Fruit fly (Drosophila melanogaster) whole organism, embryonic: ENCODE results near the gene CG12546.
A peak's percentile ranks its signal among the peaks of the same experiment; 100 is the strongest.

Experiments used
- Bgb ChIP-seq: fragments of 200-800 bp; sonication (Bioruptor generic); IDR thresholded peaks from 2 replicates; pipeline ENCODE4 v1.3.6; 2022; ENCODE audit warnings: missing biosample characterization, missing genetic modification characterization; ENCODE audit not compliant: partially characterized antibody
- CG10565 ChIP-seq: fragments of 200-800 bp; sonication (Bioruptor generic); optimal IDR thresholded peaks from 3 replicates; lab custom pipeline; 2016; ENCODE audit warnings: missing biosample characterization, mild to moderate bottlenecking, missing genetic modification characterization
- CG13296 ChIP-seq: fragments of 200-800 bp; sonication (Bioruptor generic); optimal IDR thresholded peaks from 3 replicates; lab custom pipeline; 2018; ENCODE audit warnings: missing biosample characterization, mild to moderate bottlenecking, missing genetic modification characterization
- CG14667 ChIP-seq: fragments of 200-800 bp; sonication (Bioruptor generic); IDR thresholded peaks from 2 replicates; pipeline ENCODE4 v1.3.6; 2022; ENCODE audit warnings: missing biosample characterization, missing genetic modification characterization
- CG14860 ChIP-seq: fragments of 200-800 bp; sonication (Bioruptor generic); IDR thresholded peaks from 3 replicates; pipeline ENCODE4 v1.3.6; 2022; ENCODE audit warnings: missing biosample characterization, missing genetic modification characterization; ENCODE audit not compliant: partially characterized antibody
- CG14965 ChIP-seq: fragments of 200-800 bp; sonication (Bioruptor generic); optimal IDR thresholded peaks from 2 replicates; lab custom pipeline; 2016; ENCODE audit warnings: missing biosample characterization, missing genetic modification characterization, borderline replicate concordance
- CG15073 ChIP-seq: fragments of 200-800 bp; sonication (Bioruptor generic); optimal IDR thresholded peaks from 2 replicates; lab custom pipeline; 2016; ENCODE audit warnings: missing biosample characterization, missing genetic modification characterization
- CG15269 ChIP-seq: fragments of 200-800 bp; sonication (Bioruptor generic); optimal IDR thresholded peaks from 2 replicates; lab custom pipeline; 2018; ENCODE audit warnings: missing biosample characterization, mild to moderate bottlenecking, missing genetic modification characterization, moderate library complexity
- CG1647 ChIP-seq: fragments of 200-800 bp; sonication (Bioruptor generic); optimal IDR thresholded peaks from 3 replicates; lab custom pipeline; 2016; ENCODE audit warnings: missing biosample characterization, missing genetic modification characterization
- CG18476 ChIP-seq: fragments of 200-800 bp; sonication (Bioruptor generic); optimal IDR thresholded peaks from 2 replicates; lab custom pipeline; 2016; ENCODE audit warnings: missing biosample characterization, mild to moderate bottlenecking, missing genetic modification characterization
- CG30403 ChIP-seq: fragments of 200-800 bp; sonication (Bioruptor generic); optimal IDR thresholded peaks from 3 replicates; lab custom pipeline; 2016; ENCODE audit warnings: missing biosample characterization, missing genetic modification characterization
- CG3281 ChIP-seq: fragments of 200-800 bp; sonication (Bioruptor generic); optimal IDR thresholded peaks from 3 replicates; lab custom pipeline; 2017; ENCODE audit warnings: missing biosample characterization, mild to moderate bottlenecking, missing genetic modification characterization
- CG5180 ChIP-seq: fragments of 200-800 bp; sonication (Bioruptor generic); optimal IDR thresholded peaks from 3 replicates; lab custom pipeline; 2017; ENCODE audit warnings: missing biosample characterization, missing genetic modification characterization, mild to moderate bottlenecking, moderate library complexity, missing genetic modification reagents
- CG6765 ChIP-seq: fragments of 200-800 bp; sonication (Bioruptor generic); optimal IDR thresholded peaks from 3 replicates; lab custom pipeline; 2017; ENCODE audit warnings: missing biosample characterization, mild to moderate bottlenecking, missing genetic modification characterization
- CG7556 ChIP-seq: fragments of 200-800 bp; sonication (Bioruptor generic); optimal IDR thresholded peaks from 2 replicates; lab custom pipeline; 2017; ENCODE audit warnings: missing biosample characterization, mild to moderate bottlenecking, missing genetic modification characterization
- CG7928 ChIP-seq: fragments of 200-800 bp; sonication (Bioruptor generic); optimal IDR thresholded peaks from 2 replicates; lab custom pipeline; 2017; ENCODE audit warnings: missing biosample characterization, mild to moderate bottlenecking, missing genetic modification characterization
- CG7987 ChIP-seq: fragments of 200-800 bp; sonication (Bioruptor generic); optimal IDR thresholded peaks from 2 replicates; lab custom pipeline; 2018; ENCODE audit warnings: missing biosample characterization, mild to moderate bottlenecking, missing genetic modification characterization, moderate library complexity
- CG8281 ChIP-seq: fragments of 200-800 bp; sonication (Bioruptor generic); optimal IDR thresholded peaks from 2 replicates; lab custom pipeline; 2018; ENCODE audit warnings: missing biosample characterization, mild to moderate bottlenecking, missing genetic modification characterization, moderate library complexity
- CG8944 ChIP-seq: fragments of 200-800 bp; sonication (Bioruptor generic); optimal IDR thresholded peaks from 3 replicates; lab custom pipeline; 2016; ENCODE audit warnings: missing biosample characterization, missing genetic modification characterization
- Dfd ChIP-seq, 2 experiments: fragments of >200 bp; optimal IDR thresholded peaks; 2 replicates each; lab custom pipeline; 2017; ENCODE audit warnings: missing biosample characterization in 2 of 2, missing genetic modification characterization in 2 of 2
- Eip74EF ChIP-seq, 2 experiments: fragments of 200-800 bp in 1 of 2; fragments of >200 bp in 1 of 2; sonication (Bioruptor generic) in 1 of 2; optimal IDR thresholded peaks; 2 replicates each; lab custom pipeline; 2017 to 2019; ENCODE audit warnings: missing biosample characterization in 2 of 2, missing genetic modification characterization in 2 of 2, mild to moderate bottlenecking in 1 of 2, moderate library complexity in 1 of 2
- Hr51 ChIP-seq, 2 experiments: fragments of 200-800 bp; sonication (Bioruptor generic); optimal IDR thresholded peaks; 2 replicates in 1 of 2; 3 replicates in 1 of 2; lab custom pipeline; 2016 to 2018; ENCODE audit warnings: missing biosample characterization in 2 of 2, missing genetic modification characterization in 2 of 2, mild to moderate bottlenecking in 1 of 2, moderate library complexity in 1 of 2
- Mrtf ChIP-seq: fragments of 200-800 bp; sonication (Bioruptor generic); IDR thresholded peaks from 3 replicates; pipeline ENCODE4 v1.3.6; 2022; ENCODE audit warnings: missing biosample characterization, missing genetic modification characterization
- NC2β ChIP-seq: fragments of 200-800 bp; sonication (Bioruptor generic); optimal IDR thresholded peaks from 2 replicates; lab custom pipeline; 2016; ENCODE audit warnings: missing biosample characterization, missing genetic modification characterization
- Nf-YC ChIP-seq: fragments of 200-800 bp; optimal IDR thresholded peaks from 3 replicates; lab custom pipeline; 2019; ENCODE audit warnings: missing biosample characterization, mild to moderate bottlenecking, missing genetic modification characterization, moderate library complexity
- Opbp ChIP-seq: fragments of 200-800 bp; sonication (Bioruptor generic); IDR thresholded peaks from 3 replicates; pipeline ENCODE4 v1.3.6; 2022; ENCODE audit warnings: missing biosample characterization, missing genetic modification characterization; ENCODE audit not compliant: partially characterized antibody
- TFAM ChIP-seq: fragments of 200-800 bp; sonication (Bioruptor generic); optimal IDR thresholded peaks from 2 replicates; lab custom pipeline; 2017; ENCODE audit warnings: missing biosample characterization, missing genetic modification characterization, inconsistent platforms
- Tbp ChIP-seq: fragments of >200 bp; optimal IDR thresholded peaks from 2 replicates; lab custom pipeline; 2018; ENCODE audit warnings: missing biosample characterization, missing genetic modification characterization
- ara ChIP-seq: fragments of 200-800 bp; sonication (Bioruptor generic); IDR thresholded peaks from 2 replicates; pipeline ENCODE4 v1.3.6; 2022; ENCODE audit warnings: missing biosample characterization, missing genetic modification characterization
- caup ChIP-seq: fragments of 200-800 bp; sonication (Bioruptor generic); optimal IDR thresholded peaks from 3 replicates; lab custom pipeline; 2017; ENCODE audit warnings: missing biosample characterization, mild to moderate bottlenecking, missing genetic modification characterization, moderate library complexity; ENCODE audit not compliant: severe bottlenecking
- croc ChIP-seq: fragments of 200-800 bp; sonication (Bioruptor generic); conservative IDR thresholded peaks from 3 replicates; pipeline ENCODE4 v1.3.6; 2022; ENCODE audit warnings: missing biosample characterization, missing genetic modification characterization
- cwo ChIP-seq: fragments of 200-800 bp; sonication (Bioruptor generic); optimal IDR thresholded peaks from 3 replicates; lab custom pipeline; 2017; ENCODE audit warnings: missing biosample characterization, missing genetic modification characterization, mild to moderate bottlenecking, moderate library complexity, missing genetic modification reagents
- dimm ChIP-seq: fragments of 200-800 bp; sonication (Bioruptor generic); IDR thresholded peaks from 2 replicates; pipeline ENCODE4 v1.3.6; 2022; ENCODE audit warnings: missing biosample characterization, missing genetic modification characterization
- esg ChIP-seq: fragments of 200-800 bp; sonication (Bioruptor generic); conservative IDR thresholded peaks from 2 replicates; pipeline ENCODE4 v1.3.6; 2022; ENCODE audit warnings: missing biosample characterization, missing genetic modification characterization
- gcm ChIP-seq: fragments of 200-800 bp; sonication (Bioruptor generic); optimal IDR thresholded peaks from 2 replicates; lab custom pipeline; 2019; ENCODE audit warnings: missing biosample characterization, mild to moderate bottlenecking, missing genetic modification characterization, moderate library complexity
- gfzf ChIP-seq: fragments of 200-800 bp; sonication (Bioruptor generic); optimal IDR thresholded peaks from 2 replicates; lab custom pipeline; 2016; ENCODE audit warnings: missing biosample characterization, mild to moderate bottlenecking, missing genetic modification characterization, moderate library complexity
- h ChIP-seq: fragments of >200 bp; optimal IDR thresholded peaks from 2 replicates; lab custom pipeline; 2017
- ham ChIP-seq: fragments of 200-800 bp; sonication (Bioruptor generic); IDR thresholded peaks from 2 replicates; pipeline ENCODE4 v1.3.6; 2022; ENCODE audit warnings: missing biosample characterization, missing genetic modification characterization
- hb ChIP-seq: fragments of 200-800 bp; sonication (Bioruptor generic); IDR thresholded peaks from 3 replicates; pipeline ENCODE4 v1.3.6; 2022; ENCODE audit warnings: missing biosample characterization, missing genetic modification characterization; ENCODE audit not compliant: partially characterized antibody
- hbn ChIP-seq: fragments of 200-800 bp; sonication (Bioruptor generic); IDR thresholded peaks from 2 replicates; pipeline ENCODE4 v1.3.6; 2022; ENCODE audit warnings: missing biosample characterization, missing genetic modification characterization; ENCODE audit not compliant: partially characterized antibody
- kni ChIP-seq: fragments of 200-800 bp; sonication (Bioruptor generic); optimal IDR thresholded peaks from 3 replicates; lab custom pipeline; 2017; ENCODE audit warnings: mild to moderate bottlenecking, missing biosample characterization, missing genetic modification reagents, missing genetic modification characterization
- slp2 ChIP-seq: fragments of 200-800 bp; sonication (Bioruptor generic); optimal IDR thresholded peaks from 2 replicates; lab custom pipeline; 2016; ENCODE audit warnings: missing biosample characterization, missing genetic modification characterization
- stc ChIP-seq: fragments of 200-800 bp; sonication (Bioruptor generic); IDR thresholded peaks from 2 replicates; pipeline ENCODE4 v1.3.6; 2022; ENCODE audit warnings: missing biosample characterization, missing genetic modification characterization
- tgo ChIP-seq: fragments of 200-800 bp; sonication (Bioruptor generic); IDR thresholded peaks from 3 replicates; pipeline ENCODE4 v1.3.6; 2022; ENCODE audit warnings: missing biosample characterization, missing genetic modification characterization
- tin ChIP-seq: fragments of 200-800 bp; sonication (Bioruptor generic); optimal IDR thresholded peaks from 3 replicates; lab custom pipeline; 2016; ENCODE audit warnings: missing biosample characterization, missing genetic modification characterization
- vfl ChIP-seq: fragments of 200-800 bp; sonication (Bioruptor generic); optimal IDR thresholded peaks from 2 replicates; lab custom pipeline; 2016; ENCODE audit warnings: missing biosample characterization, missing genetic modification characterization
- zen2 ChIP-seq: fragments of 200-800 bp; sonication (Bioruptor generic); IDR thresholded peaks from 3 replicates; pipeline ENCODE4 v1.3.6; 2022; ENCODE audit warnings: missing biosample characterization, missing genetic modification characterization; ENCODE audit not compliant: partially characterized antibody
- zf30C ChIP-seq: fragments of 200-800 bp; sonication (Bioruptor generic); optimal IDR thresholded peaks from 3 replicates; lab custom pipeline; 2018; ENCODE audit warnings: missing biosample characterization, mild to moderate bottlenecking, missing genetic modification characterization

The CG12546 gene

dm6 chr3L:22717137-22717767, 23.6 kb upstream of the CG12546 start, which contains the start of the genes ArfGAP3 and CG32452 (continued):
- peak; percentile 72 for TF ChIP-seq tin (GFP tag; lab: Kevin White, UChicago)
- peak; percentile 51; the same call in 1 of the 2 replicates for TF ChIP-seq esg
- peak; percentile 38; the same call in 1 of the 2 replicates for TF ChIP-seq stc (GFP tag; lab: Robert Waterston, UW)
- peak; percentile 41 for TF ChIP-seq kni (GFP tag; lab: Kevin White, UChicago)
- peak; percentile 68 for TF ChIP-seq CG13296 (GFP tag; lab: Kevin White, UChicago)
- peak; percentile 72 for TF ChIP-seq caup
- TF ChIP-seq zen2 (GFP tag; lab: Robert Waterston, UW): peak; percentile 27; the same call in 2 of the 3 replicates
- TF ChIP-seq CG18476 (GFP tag; lab: Kevin White, UChicago): peak; percentile 69
- TF ChIP-seq Eip74EF (GFP tag; optimal IDR thresholded peaks at IDR 0.05; lab: Kevin White, UChicago): peak in 1 of 2 experiments; percentile 50
- TF ChIP-seq Mrtf (GFP tag; lab: Robert Waterston, UW): no peak; the same call in 2 of the 3 replicates
- peak; percentile 24 for TF ChIP-seq CG8944 (GFP tag; lab: Kevin White, UChicago)
- TF ChIP-seq vfl (GFP tag; lab: Kevin White, UChicago): peak; percentile 37
- peak; percentile 67 for TF ChIP-seq hbn (GFP tag; lab: Robert Waterston, UW)
- no peak for TF ChIP-seq CG7987 (GFP tag; lab: Kevin White, UChicago)
- TF ChIP-seq Bgb (GFP tag; lab: Robert Waterston, UW): peak; percentile 30; the same call in 1 of the 2 replicates
- TF ChIP-seq CG7928 (GFP tag; lab: Kevin White, UChicago): no peak
- TF ChIP-seq cwo (GFP tag; lab: Kevin White, UChicago): peak; percentile 22
- TF ChIP-seq CG14667: peak; percentile 58
- TF ChIP-seq CG10565 (GFP tag; lab: Kevin White, UChicago): no peak
- peak; percentile 69 for TF ChIP-seq Nf-YC (tag; lab: Kevin White, UChicago)
- peak; percentile 61; the same call in 2 of the 3 replicates for TF ChIP-seq tgo (GFP tag; lab: Robert Waterston, UW)
- TF ChIP-seq h (lab: Kevin White, UChicago): no peak
- no peak for TF ChIP-seq CG14965 (GFP tag; lab: Kevin White, UChicago)
- TF ChIP-seq NC2β (GFP tag; lab: Kevin White, UChicago): peak; percentile 34
- TF ChIP-seq hb: no peak
- TF ChIP-seq Opbp (GFP tag; lab: Robert Waterston, UW): peak; percentile 67; the same call in 2 of the 3 replicates
- TF ChIP-seq Hr51 (GFP tag; optimal IDR thresholded peaks at IDR 0.05; lab: Kevin White, UChicago): peak; percentile 52 to 75
- TF ChIP-seq Tbp: no peak
- TF ChIP-seq TFAM: no peak
- peak; percentile 50 for TF ChIP-seq CG3281 (GFP tag; lab: Kevin White, UChicago)
- TF ChIP-seq CG6765 (GFP tag; lab: Kevin White, UChicago): no peak
- peak; percentile 76 for TF ChIP-seq CG7556 (GFP tag; lab: Kevin White, UChicago)
- TF ChIP-seq CG14860 (GFP tag; lab: Robert Waterston, UW): no peak
- TF ChIP-seq CG30403 (GFP tag; lab: Kevin White, UChicago): peak; percentile 86
- peak; percentile 53 for TF ChIP-seq ara (GFP tag; lab: Robert Waterston, UW)
- peak; percentile 60 for TF ChIP-seq CG1647
- TF ChIP-seq CG8281 (tag; lab: Kevin White, UChicago): peak; percentile 38
- TF ChIP-seq gfzf: peak; percentile 23
- TF ChIP-seq zf30C (GFP tag; lab: Kevin White, UChicago): no peak
- TF ChIP-seq Dfd (GFP tag; optimal IDR thresholded peaks at IDR 0.05; lab: Kevin White, UChicago): no peak
- TF ChIP-seq slp2: peak; percentile 42
- peak; percentile 33 for TF ChIP-seq CG5180 (GFP tag; lab: Kevin White, UChicago)
- TF ChIP-seq ham (GFP tag; lab: Robert Waterston, UW): peak; percentile 43; the same call in 1 of the 2 replicates
- no peak for TF ChIP-seq CG15073 (GFP tag; lab: Kevin White, UChicago)
- peak; percentile 26; the same call in 1 of the 3 replicates for TF ChIP-seq croc (GFP tag; lab: Robert Waterston, UW)
- TF ChIP-seq dimm: peak; percentile 22; the same call in 1 of the 2 replicates
- TF ChIP-seq gcm (GFP tag; lab: Kevin White, UChicago): peak; percentile 54
- TF ChIP-seq CG15269 (tag; lab: Kevin White, UChicago): peak; percentile 75
